Worm (Caenorhabditis elegans) whole organism, early embryonic: Measurements from ENCODE around the gene mtp-18.

Source experiments
- B0310.2 ChIP-seq: sonication (generic microtip); optimal IDR thresholded peaks from 2 replicates; lab custom pipeline; 2016; ENCODE audit warnings: mild to moderate bottlenecking, missing genetic modification characterization, missing compliant biosample characterization
- ama-1 ChIP-seq: fragments of 150-350 bp; optimal IDR thresholded peaks from 2 replicates; lab custom pipeline; 2014
- tra-4 ChIP-seq: sonication (generic microtip); optimal IDR thresholded peaks from 2 replicates; lab custom pipeline; 2017; ENCODE audit warnings: missing genetic modification characterization, missing compliant biosample characterization

ce11 chrX:6178989-6179388 lies 27.2 kb downstream of the mtp-18 start:
- TF ChIP-seq B0310.2 (tag; lab: Kevin White, UChicago) (no peak), ama-1 (lab: Kevin White, UChicago) (no peak), tra-4 (tag; lab: Kevin White, UChicago) (no peak)
